Fruit fly (Drosophila melanogaster) whole organism, embryonic: ENCODE measurements around the gene CG15337.

Source experiments
- Ada2b ChIP-seq: fragments of 200-800 bp; sonication (Bioruptor generic); IDR thresholded peaks from 2 replicates; pipeline ENCODE4 v1.3.6; 2022; ENCODE audit warnings: missing biosample characterization, missing genetic modification characterization
- B-H2 ChIP-seq: fragments of 200-800 bp; sonication (Bioruptor generic); optimal IDR thresholded peaks from 2 replicates; lab custom pipeline; 2018; ENCODE audit warnings: missing biosample characterization, mild to moderate bottlenecking, missing genetic modification characterization
- CG11696 ChIP-seq: fragments of 200-800 bp; sonication (Bioruptor generic); IDR thresholded peaks from 2 replicates; pipeline ENCODE4 v1.3.6; 2022; ENCODE audit warnings: missing biosample characterization, missing genetic modification characterization
- CG14710 ChIP-seq: fragments of 200-800 bp; sonication (Bioruptor generic); optimal IDR thresholded peaks from 3 replicates; lab custom pipeline; 2019; ENCODE audit warnings: missing biosample characterization, mild to moderate bottlenecking, missing genetic modification characterization, moderate library complexity
- CG15514 ChIP-seq: fragments of 200-800 bp; sonication (Bioruptor generic); optimal IDR thresholded peaks from 3 replicates; lab custom pipeline; 2017; ENCODE audit warnings: missing biosample characterization, missing genetic modification characterization, mild to moderate bottlenecking, moderate library complexity, missing genetic modification reagents
- CG1602 ChIP-seq: fragments of 200-800 bp; sonication (Bioruptor generic); optimal IDR thresholded peaks from 3 replicates; lab custom pipeline; 2016; ENCODE audit warnings: missing biosample characterization, missing genetic modification characterization
- CG17568 ChIP-seq: fragments of 200-800 bp; sonication (Bioruptor generic); optimal IDR thresholded peaks from 2 replicates; lab custom pipeline; 2018; ENCODE audit warnings: missing biosample characterization, mild to moderate bottlenecking, missing genetic modification characterization, moderate library complexity
- CG2875 ChIP-seq: fragments of 200-800 bp; sonication (Bioruptor generic); optimal IDR thresholded peaks from 2 replicates; lab custom pipeline; 2017; ENCODE audit warnings: missing biosample characterization, mild to moderate bottlenecking, missing genetic modification characterization, missing genetic modification reagents
- CG2889 ChIP-seq: fragments of 200-800 bp; sonication (Bioruptor generic); IDR thresholded peaks from 3 replicates; pipeline ENCODE4 v1.3.6; 2022; ENCODE audit warnings: missing biosample characterization, missing genetic modification characterization
- CG30020 ChIP-seq: fragments of 200-800 bp; optimal IDR thresholded peaks from 2 replicates; lab custom pipeline; 2019; ENCODE audit warnings: missing biosample characterization, mild to moderate bottlenecking, missing genetic modification characterization, moderate library complexity
- CG3281 ChIP-seq: fragments of 200-800 bp; sonication (Bioruptor generic); optimal IDR thresholded peaks from 3 replicates; lab custom pipeline; 2017; ENCODE audit warnings: missing biosample characterization, mild to moderate bottlenecking, missing genetic modification characterization
- CG4328 ChIP-seq: fragments of 200-800 bp; sonication (Bioruptor generic); optimal IDR thresholded peaks from 3 replicates; lab custom pipeline; 2017; ENCODE audit warnings: missing biosample characterization, missing genetic modification reagents, missing genetic modification characterization
- CG4617 ChIP-seq: fragments of 200-800 bp; sonication (Bioruptor generic); optimal IDR thresholded peaks from 3 replicates; lab custom pipeline; 2016; ENCODE audit warnings: missing biosample characterization, missing genetic modification characterization, borderline replicate concordance
- CG6683 ChIP-seq: fragments of 200-800 bp; sonication (Bioruptor generic); optimal IDR thresholded peaks from 2 replicates; lab custom pipeline; 2017; ENCODE audit warnings: missing biosample characterization, mild to moderate bottlenecking, missing genetic modification characterization, missing genetic modification reagents
- CG7556 ChIP-seq: fragments of 200-800 bp; sonication (Bioruptor generic); optimal IDR thresholded peaks from 2 replicates; lab custom pipeline; 2017; ENCODE audit warnings: missing biosample characterization, mild to moderate bottlenecking, missing genetic modification characterization
- CG7745 ChIP-seq: fragments of 200-800 bp; sonication (Bioruptor generic); optimal IDR thresholded peaks from 2 replicates; lab custom pipeline; 2018; ENCODE audit warnings: missing biosample characterization, mild to moderate bottlenecking, missing genetic modification characterization, moderate library complexity
- CG8089 ChIP-seq: fragments of 200-800 bp; sonication (Bioruptor generic); optimal IDR thresholded peaks from 3 replicates; lab custom pipeline; 2016; ENCODE audit warnings: missing biosample characterization, missing genetic modification characterization
- CG8290 ChIP-seq, 3 experiments: fragments of 200-800 bp; sonication (Bioruptor generic); optimal IDR thresholded peaks; 2 replicates each; lab custom pipeline; 2016 to 2019; ENCODE audit warnings: missing biosample characterization in 3 of 3, missing genetic modification characterization in 3 of 3, mild to moderate bottlenecking in 2 of 3, moderate library complexity in 1 of 3
- CG9215 ChIP-seq: fragments of 200-800 bp; sonication (Bioruptor generic); IDR thresholded peaks from 2 replicates; pipeline ENCODE4 v1.3.6; 2022; ENCODE audit warnings: missing biosample characterization, missing genetic modification characterization
- CkIIα-i1 ChIP-seq: fragments of 200-800 bp; sonication (Bioruptor generic); IDR thresholded peaks from 2 replicates; pipeline ENCODE4 v1.3.6; 2022; ENCODE audit warnings: missing biosample characterization, missing genetic modification characterization
- Dref ChIP-seq: fragments of 200-800 bp; sonication (Bioruptor generic); IDR thresholded peaks from 2 replicates; pipeline ENCODE4 v1.3.6; 2022; ENCODE audit warnings: missing biosample characterization, missing genetic modification characterization
- HHEX ChIP-seq: fragments of 200-800 bp; sonication (Bioruptor generic); optimal IDR thresholded peaks from 3 replicates; lab custom pipeline; 2017; ENCODE audit warnings: missing biosample characterization, mild to moderate bottlenecking, missing genetic modification characterization, missing genetic modification reagents
- Hey ChIP-seq: fragments of 200-800 bp; sonication (Bioruptor generic); optimal IDR thresholded peaks from 3 replicates; lab custom pipeline; 2018; ENCODE audit warnings: missing biosample characterization, mild to moderate bottlenecking, missing genetic modification characterization
- Hr39 ChIP-seq: fragments of >200 bp; optimal IDR thresholded peaks from 2 replicates; lab custom pipeline; 2017
- Hr78 ChIP-seq, 2 experiments: fragments of 200-800 bp in 1 of 2; fragments of >200 bp in 1 of 2; sonication (Bioruptor generic) in 1 of 2; optimal IDR thresholded peaks; 2 replicates each; lab custom pipeline; 2017 to 2019; ENCODE audit warnings: missing biosample characterization in 2 of 2, missing genetic modification characterization in 2 of 2, mild to moderate bottlenecking in 1 of 2, moderate library complexity in 1 of 2
- Hsf ChIP-seq: fragments of 200-800 bp; sonication (Bioruptor generic); optimal IDR thresholded peaks from 3 replicates; lab custom pipeline; 2016; ENCODE audit warnings: missing biosample characterization, missing genetic modification characterization
- Mrtf ChIP-seq: fragments of 200-800 bp; sonication (Bioruptor generic); IDR thresholded peaks from 3 replicates; pipeline ENCODE4 v1.3.6; 2022; ENCODE audit warnings: missing biosample characterization, missing genetic modification characterization
- Nf-YB ChIP-seq: fragments of 200-800 bp; sonication (Bioruptor generic); optimal IDR thresholded peaks from 3 replicates; lab custom pipeline; 2019; ENCODE audit warnings: missing biosample characterization, mild to moderate bottlenecking, missing genetic modification characterization, moderate library complexity
- PHDP ChIP-seq: fragments of 200-800 bp; sonication (Bioruptor generic); optimal IDR thresholded peaks from 3 replicates; lab custom pipeline; 2018; ENCODE audit warnings: missing biosample characterization, mild to moderate bottlenecking, missing genetic modification characterization, moderate library complexity
- Ptx1 ChIP-seq: fragments of 200-800 bp; sonication (Bioruptor generic); IDR thresholded peaks from 2 replicates; pipeline ENCODE4 v1.3.6; 2022; ENCODE audit warnings: missing biosample characterization, missing genetic modification characterization
- Scr ChIP-seq: fragments of 200-800 bp; sonication (Bioruptor generic); IDR thresholded peaks from 2 replicates; pipeline ENCODE4 v1.3.6; 2022; ENCODE audit warnings: missing biosample characterization, missing genetic modification characterization; ENCODE audit not compliant: partially characterized antibody
- Side ChIP-seq: fragments of 200-800 bp; sonication (Bioruptor generic); optimal IDR thresholded peaks from 2 replicates; lab custom pipeline; 2016; ENCODE audit warnings: missing biosample characterization, missing genetic modification characterization
- Sin3A ChIP-seq: fragments of >200 bp; optimal IDR thresholded peaks from 2 replicates; lab custom pipeline; 2018
- Vsx1 ChIP-seq: fragments of 200-800 bp; sonication (Bioruptor generic); optimal IDR thresholded peaks from 2 replicates; lab custom pipeline; 2017; ENCODE audit warnings: missing biosample characterization, mild to moderate bottlenecking, missing genetic modification characterization, missing genetic modification reagents
- crp ChIP-seq, 2 experiments: fragments of 200-800 bp; sonication (Bioruptor generic); optimal IDR thresholded peaks; 2 replicates in 1 of 2; 3 replicates in 1 of 2; lab custom pipeline; 2017; ENCODE audit warnings: missing biosample characterization in 2 of 2, missing genetic modification characterization in 2 of 2, mild to moderate bottlenecking in 1 of 2, moderate library complexity in 1 of 2
- danr ChIP-seq: fragments of 200-800 bp; sonication (Bioruptor generic); IDR thresholded peaks from 2 replicates; pipeline ENCODE4 v1.3.6; 2022; ENCODE audit warnings: missing biosample characterization, missing genetic modification characterization
- esg ChIP-seq: fragments of 200-800 bp; sonication (Bioruptor generic); conservative IDR thresholded peaks from 2 replicates; pipeline ENCODE4 v1.3.6; 2022; ENCODE audit warnings: missing biosample characterization, missing genetic modification characterization
- grau ChIP-seq: fragments of 200-800 bp; optimal IDR thresholded peaks from 3 replicates; lab custom pipeline; 2019; ENCODE audit warnings: missing biosample characterization, mild to moderate bottlenecking, missing genetic modification characterization, moderate library complexity
- hth ChIP-seq: fragments of >200 bp; optimal IDR thresholded peaks from 2 replicates; lab custom pipeline; 2017; ENCODE audit warnings: inconsistent platforms
- jigr1 ChIP-seq: fragments of 200-800 bp; sonication (Bioruptor generic); IDR thresholded peaks from 3 replicates; pipeline ENCODE4 v1.3.6; 2022; ENCODE audit warnings: missing biosample characterization, missing genetic modification characterization
- luna ChIP-seq: fragments of 200-800 bp; sonication (Bioruptor generic); optimal IDR thresholded peaks from 2 replicates; lab custom pipeline; 2016; ENCODE audit warnings: missing biosample characterization, missing genetic modification characterization
- mirr ChIP-seq: fragments of 200-800 bp; sonication (Bioruptor generic); optimal IDR thresholded peaks from 3 replicates; lab custom pipeline; 2018; ENCODE audit warnings: missing biosample characterization, mild to moderate bottlenecking, missing genetic modification characterization
- nmo ChIP-seq: fragments of 200-800 bp; sonication (Bioruptor generic); optimal IDR thresholded peaks from 2 replicates; lab custom pipeline; 2018; ENCODE audit warnings: missing biosample characterization, mild to moderate bottlenecking, missing genetic modification characterization, moderate library complexity
- pb ChIP-seq: fragments of 200-800 bp; sonication (Bioruptor generic); optimal IDR thresholded peaks from 3 replicates; lab custom pipeline; 2016; ENCODE audit warnings: missing biosample characterization, missing genetic modification characterization
- schlank ChIP-seq: fragments of 200-800 bp; sonication (Bioruptor generic); optimal IDR thresholded peaks from 2 replicates; lab custom pipeline; 2018; ENCODE audit warnings: missing biosample characterization, mild to moderate bottlenecking, missing genetic modification characterization
- sisA ChIP-seq: fragments of 200-800 bp; sonication (Bioruptor generic); IDR thresholded peaks from 2 replicates; pipeline ENCODE4 v1.3.6; 2022; ENCODE audit warnings: missing biosample characterization, missing genetic modification characterization
- tap ChIP-seq: fragments of 200-800 bp; optimal IDR thresholded peaks from 3 replicates; lab custom pipeline; 2019; ENCODE audit warnings: missing biosample characterization, mild to moderate bottlenecking, missing genetic modification characterization, moderate library complexity
- unc-4 ChIP-seq: fragments of 200-800 bp; sonication (Bioruptor generic); IDR thresholded peaks from 2 replicates; pipeline ENCODE4 v1.3.6; 2022; ENCODE audit warnings: missing biosample characterization, missing genetic modification characterization; ENCODE audit not compliant: partially characterized antibody
- unpg ChIP-seq: fragments of 200-800 bp; sonication (Bioruptor generic); optimal IDR thresholded peaks from 3 replicates; lab custom pipeline; 2018; ENCODE audit warnings: missing biosample characterization, mild to moderate bottlenecking, missing genetic modification characterization, moderate library complexity
- wek ChIP-seq: fragments of 200-800 bp; sonication (Bioruptor generic); optimal IDR thresholded peaks from 3 replicates; lab custom pipeline; 2018; ENCODE audit warnings: missing biosample characterization, mild to moderate bottlenecking, missing genetic modification characterization, moderate library complexity

Gene CG15337

DNA sequence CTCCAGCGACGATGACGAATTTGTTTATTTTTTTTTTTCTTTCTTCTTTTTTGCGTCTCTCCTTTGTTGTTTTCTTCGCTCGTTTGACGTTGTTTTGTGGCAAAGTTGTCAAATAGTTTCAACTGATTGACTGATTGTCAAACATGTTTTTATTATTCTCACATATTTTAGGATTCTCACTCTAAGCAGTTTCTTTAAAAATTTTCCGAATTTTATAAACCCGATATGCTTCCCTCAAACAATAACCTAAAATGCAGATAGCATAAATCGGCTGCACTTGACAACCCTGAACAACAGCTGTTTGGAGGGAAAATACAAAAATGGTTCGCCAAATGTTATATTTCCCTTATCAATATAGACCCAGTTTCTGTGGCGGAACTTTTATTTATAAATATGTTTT lies 16.3 kb upstream of the CG15337 start, which contains the start of gene CG17982 (continued):
- peak; percentile 75 for TF ChIP-seq mirr (GFP tag; lab: Kevin White, UChicago)
- no peak for TF ChIP-seq Hey (tag; lab: Kevin White, UChicago)
- peak; percentile 72 for TF ChIP-seq CG8089 (GFP tag; lab: Kevin White, UChicago)
- peak; percentile 82 for TF ChIP-seq Ptx1 (GFP tag; lab: Robert Waterston, UW)
- TF ChIP-seq CG9215 (GFP tag; lab: Robert Waterston, UW): peak; percentile 57
- peak; percentile 35 for TF ChIP-seq wek (GFP tag; lab: Kevin White, UChicago)
- peak; percentile 40; the same call in 1 of the 2 replicates for TF ChIP-seq Scr (GFP tag; lab: Robert Waterston, UW)
- TF ChIP-seq Mrtf: peak; percentile 78
- peak; percentile 37; the same call in 1 of the 2 replicates for TF ChIP-seq CG11696 (GFP tag; lab: Robert Waterston, UW)
- peak; percentile 92 for TF ChIP-seq unpg (GFP tag; lab: Kevin White, UChicago)
- peak; percentile 82 for TF ChIP-seq CG3281 (GFP tag; lab: Kevin White, UChicago)
- TF ChIP-seq CG15514 (GFP tag; lab: Kevin White, UChicago): peak; percentile 93
- peak; percentile 37; the same call in 2 of the 3 replicates for TF ChIP-seq jigr1 (GFP tag; lab: Robert Waterston, UW)
- TF ChIP-seq Sin3A (lab: Kevin White, UChicago): no peak
- peak; percentile 45 for TF ChIP-seq Nf-YB (GFP tag; lab: Kevin White, UChicago)
- TF ChIP-seq CG2875 (GFP tag; lab: Kevin White, UChicago): peak; percentile 58
- TF ChIP-seq esg (GFP tag; lab: Robert Waterston, UW): peak; percentile 74
- TF ChIP-seq schlank (tag; lab: Kevin White, UChicago): peak; percentile 61
- peak; percentile 79 for TF ChIP-seq luna
- peak; percentile 47 to 89 for TF ChIP-seq crp (GFP tag; optimal IDR thresholded peaks at IDR 0.05; lab: Kevin White, UChicago)
- peak; percentile 88 for TF ChIP-seq Hsf (GFP tag; lab: Kevin White, UChicago)
- TF ChIP-seq Side (GFP tag; lab: Kevin White, UChicago): peak; percentile 88
- TF ChIP-seq CG8290 (GFP tag; optimal IDR thresholded peaks at IDR 0.05; lab: Kevin White, UChicago): peak; percentile 65
- TF ChIP-seq CG8290 (tag; optimal IDR thresholded peaks at IDR 0.05; lab: Kevin White, UChicago): peak; percentile 41 to 82
- TF ChIP-seq danr (GFP tag; lab: Robert Waterston, UW): no peak
- TF ChIP-seq Dref (GFP tag; lab: Robert Waterston, UW): no peak; the same call in 1 of the 2 replicates
- TF ChIP-seq CG7556 (GFP tag; lab: Kevin White, UChicago): peak; percentile 80
- peak; percentile 64 for TF ChIP-seq CG30020 (tag; lab: Kevin White, UChicago)
- TF ChIP-seq CG14710 (tag; lab: Kevin White, UChicago): peak; percentile 83
- peak; percentile 32 for TF ChIP-seq CG6683
- TF ChIP-seq CkIIα-i1 (GFP tag; lab: Robert Waterston, UW): no peak
- TF ChIP-seq unc-4 (GFP tag; lab: Robert Waterston, UW): no peak
- TF ChIP-seq CG4328: peak; percentile 80
- peak; percentile 85 for TF ChIP-seq grau (tag; lab: Kevin White, UChicago)
- peak; percentile 87 for TF ChIP-seq nmo
- TF ChIP-seq HHEX: peak; percentile 76
- peak; percentile 83 for TF ChIP-seq tap (tag; lab: Kevin White, UChicago)
- peak; percentile 61 for TF ChIP-seq CG4617 (GFP tag; lab: Kevin White, UChicago)
- TF ChIP-seq CG1602 (GFP tag; lab: Kevin White, UChicago): peak; percentile 68
- no peak for TF ChIP-seq CG7745 (tag; lab: Kevin White, UChicago)
- TF ChIP-seq CG17568 (GFP tag; lab: Kevin White, UChicago): no peak
- TF ChIP-seq Vsx1 (GFP tag; lab: Kevin White, UChicago): no peak
- peak in 1 of 2 experiments; percentile 16 for TF ChIP-seq Hr78 (GFP tag; optimal IDR thresholded peaks at IDR 0.05; lab: Kevin White, UChicago)
- TF ChIP-seq B-H2: peak; percentile 91
- TF ChIP-seq hth (lab: Kevin White, UChicago): no peak
- TF ChIP-seq pb (GFP tag; lab: Kevin White, UChicago): peak; percentile 62
- TF ChIP-seq PHDP (tag; lab: Kevin White, UChicago): peak; percentile 90
- peak; percentile 67; the same call in 2 of the 3 replicates for TF ChIP-seq CG2889 (GFP tag; lab: Robert Waterston, UW)
- peak; percentile 73 for TF ChIP-seq sisA (GFP tag; lab: Robert Waterston, UW)
- TF ChIP-seq Hr39 (lab: Kevin White, UChicago): no peak
- TF ChIP-seq Ada2b (GFP tag; lab: Robert Waterston, UW): peak; percentile 74
